Worm (Caenorhabditis elegans) whole organism, midembryonic: ENCODE results near the gene dsc-4.

Experiments used
- T22C8.4 ChIP-seq: fragments of 200-800 bp; sonication (Bioruptor generic); IDR thresholded peaks from 2 replicates; pipeline ENCODE4 v1.3.6; 2022; ENCODE audit warnings: missing genetic modification characterization, missing compliant biosample characterization
- cog-1 ChIP-seq: sonication (generic microtip); optimal IDR thresholded peaks from 2 replicates; lab custom pipeline; 2016; ENCODE audit warnings: missing genetic modification characterization, missing compliant biosample characterization
- flt-1 ChIP-seq: fragments of 200-800 bp; sonication (Bioruptor generic); IDR thresholded peaks from 2 replicates; pipeline ENCODE4 v1.3.6; 2022; ENCODE audit warnings: missing genetic modification characterization, missing compliant biosample characterization
- klf-2 ChIP-seq: fragments of 200-800 bp; sonication (Bioruptor generic); conservative IDR thresholded peaks from 2 replicates; pipeline ENCODE4 v1.3.6; 2022; ENCODE audit warnings: missing genetic modification reagents, missing genetic modification characterization, missing compliant biosample characterization
- med-1 ChIP-seq: sonication (generic microtip); optimal IDR thresholded peaks from 2 replicates; lab custom pipeline; 2017; ENCODE audit warnings: missing genetic modification characterization, mild to moderate bottlenecking, missing compliant biosample characterization, antibody characterized with exemption, missing genetic modification reagents; ENCODE audit not compliant: insufficient read depth
- ref-1 ChIP-seq: fragments of 200-800 bp; sonication (Bioruptor generic); conservative IDR thresholded peaks from 2 replicates; pipeline ENCODE4 v1.3.6; 2022; ENCODE audit warnings: missing genetic modification reagents, missing genetic modification characterization, missing compliant biosample characterization
- tab-1 ChIP-seq: fragments of 200-800 bp; sonication (Bioruptor generic); IDR thresholded peaks from 2 replicates; pipeline ENCODE4 v1.3.6; 2022; ENCODE audit warnings: missing genetic modification characterization, missing compliant biosample characterization
- ztf-23 ChIP-seq: fragments of 200-800 bp; sonication (Bioruptor generic); IDR thresholded peaks from 2 replicates; pipeline ENCODE4 v1.3.6; 2022; ENCODE audit warnings: missing genetic modification reagents, missing genetic modification characterization, missing compliant biosample characterization
- ztf-29 ChIP-seq: fragments of 200-800 bp; sonication (Bioruptor generic); IDR thresholded peaks from 2 replicates; pipeline ENCODE4 v1.3.6; 2022; ENCODE audit warnings: missing genetic modification reagents, missing genetic modification characterization, missing compliant biosample characterization

Gene dsc-4

DNA sequence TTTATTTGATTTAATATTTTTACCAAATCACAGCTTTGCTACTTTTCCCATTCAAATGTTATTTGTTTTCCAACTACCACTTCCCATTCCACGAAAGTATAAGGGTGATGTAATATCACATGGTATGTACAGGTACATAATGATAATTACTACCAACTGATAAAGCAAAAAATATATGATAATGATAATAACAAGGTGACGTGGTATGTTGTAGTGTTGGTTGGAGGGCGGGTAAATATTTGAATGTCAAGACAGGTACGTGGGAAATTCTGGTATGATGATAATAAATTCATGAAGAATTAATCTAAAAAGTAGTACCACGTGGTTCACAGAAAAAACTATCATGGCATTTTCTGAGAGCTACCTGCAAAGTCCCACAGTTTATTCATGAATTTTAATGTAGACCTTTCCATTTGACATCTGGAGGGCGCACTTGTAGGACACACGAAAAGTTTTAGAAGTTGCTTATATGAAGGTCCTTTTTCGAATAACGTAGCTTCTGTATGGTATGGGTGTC lies 28.4 kb downstream of the dsc-4 start:
- no peak for TF ChIP-seq med-1 (GFP tag; lab: Kevin White, UChicago)
- no peak for TF ChIP-seq cog-1
- TF ChIP-seq ref-1 = no peak
- TF ChIP-seq T22C8.4 (GFP tag; lab: Robert Waterston, UW) = no peak
- no peak for TF ChIP-seq ztf-29 (GFP tag; lab: Robert Waterston, UW)
- TF ChIP-seq tab-1 (GFP tag; lab: Robert Waterston, UW) = no peak
- TF ChIP-seq flt-1 (GFP tag; lab: Robert Waterston, UW) = no peak
- no peak for TF ChIP-seq ztf-23
- TF ChIP-seq klf-2 = no peak

DNA sequence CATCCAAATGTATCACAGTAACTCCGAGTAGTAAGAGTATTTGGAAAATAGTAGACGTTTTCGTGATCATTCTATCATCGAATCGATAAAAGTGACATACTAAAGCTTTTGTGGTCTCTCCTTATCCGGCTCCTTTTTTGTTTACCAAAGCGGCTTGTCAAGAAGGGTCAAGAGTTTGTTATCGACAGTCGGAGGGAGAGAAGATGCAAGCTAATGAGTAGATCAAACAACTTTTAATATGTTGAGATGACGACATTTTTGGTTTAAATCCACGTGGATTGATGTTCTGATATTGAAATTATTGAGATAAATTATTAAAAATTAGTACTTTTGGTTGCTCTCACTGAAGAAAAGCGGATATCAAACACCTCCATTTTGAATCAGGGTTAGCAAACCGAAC lies 29.0 kb downstream of the dsc-4 start, which contains the start of gene T21D12.7:
Gene T21D12.7, minus strand, starts transcription at position 101 of the 400 bp plus-strand sequence.
- TF ChIP-seq ztf-29 (GFP tag; lab: Robert Waterston, UW) = no peak
- no peak for TF ChIP-seq ref-1
- no peak for TF ChIP-seq cog-1
- no peak for TF ChIP-seq med-1 (GFP tag; lab: Kevin White, UChicago)
- TF ChIP-seq T22C8.4 (GFP tag; lab: Robert Waterston, UW) = no peak
- no peak for TF ChIP-seq ztf-23
- no peak for TF ChIP-seq tab-1 (GFP tag; lab: Robert Waterston, UW)
- no peak for TF ChIP-seq klf-2
- no peak for TF ChIP-seq flt-1 (GFP tag; lab: Robert Waterston, UW)

DNA sequence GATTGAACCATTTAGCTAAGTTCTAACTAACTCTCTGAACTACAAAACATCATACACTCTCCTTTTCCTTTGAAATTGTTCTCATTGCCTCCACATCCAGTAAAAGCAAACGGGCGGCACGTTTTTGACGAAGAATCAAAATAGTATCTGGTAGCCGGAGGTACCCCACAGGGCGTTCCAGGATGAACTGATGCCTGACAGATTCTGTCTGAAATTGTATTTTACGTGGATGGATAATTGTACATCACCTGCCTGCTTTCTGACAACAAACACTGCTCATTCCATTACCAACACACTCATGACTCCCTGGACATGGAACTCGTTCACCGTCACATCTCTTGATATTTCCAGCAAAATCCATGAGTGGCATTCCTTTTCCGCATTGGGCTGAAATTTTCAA lies 30.0 kb downstream of the dsc-4 start:
- TF ChIP-seq ztf-29 (GFP tag; lab: Robert Waterston, UW) = no peak
- TF ChIP-seq med-1 (GFP tag; lab: Kevin White, UChicago) = no peak
- TF ChIP-seq cog-1 = no peak
- TF ChIP-seq ref-1 = no peak
- no peak for TF ChIP-seq tab-1 (GFP tag; lab: Robert Waterston, UW)
- TF ChIP-seq flt-1 (GFP tag; lab: Robert Waterston, UW) = no peak
- TF ChIP-seq T22C8.4 (GFP tag; lab: Robert Waterston, UW) = no peak
- no peak for TF ChIP-seq klf-2
- TF ChIP-seq ztf-23 = no peak

DNA sequence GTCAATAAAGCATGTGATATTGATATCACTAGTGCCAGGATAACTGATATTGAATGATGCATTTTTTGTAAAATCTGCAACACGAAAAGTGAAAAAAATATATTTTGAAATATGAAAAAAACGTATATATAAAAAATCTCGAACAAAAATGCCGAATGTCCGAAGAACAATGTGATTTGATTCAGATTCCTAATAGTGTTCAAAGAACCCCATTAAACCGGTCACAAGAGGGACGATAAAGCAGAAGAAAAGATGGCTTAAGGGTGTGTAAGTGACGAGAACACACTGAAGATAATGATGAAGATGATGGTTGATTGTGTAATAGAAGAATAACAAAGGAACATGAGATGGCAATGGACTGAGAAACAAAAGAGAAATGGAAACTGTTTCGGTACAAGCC lies 32.3 kb downstream of the dsc-4 start, which contains the start of gene T21D12.14:
Gene T21D12.14, minus strand, starts transcription at position 101 of the 400 bp plus-strand sequence.
- no peak for TF ChIP-seq klf-2
- TF ChIP-seq cog-1 = no peak
- TF ChIP-seq tab-1 (GFP tag; lab: Robert Waterston, UW) = no peak
- no peak for TF ChIP-seq flt-1 (GFP tag; lab: Robert Waterston, UW)
- no peak for TF ChIP-seq ztf-29 (GFP tag; lab: Robert Waterston, UW)
- TF ChIP-seq med-1 (GFP tag; lab: Kevin White, UChicago) = no peak
- TF ChIP-seq ztf-23 = no peak
- TF ChIP-seq ref-1 = no peak
- no peak for TF ChIP-seq T22C8.4 (GFP tag; lab: Robert Waterston, UW)

DNA sequence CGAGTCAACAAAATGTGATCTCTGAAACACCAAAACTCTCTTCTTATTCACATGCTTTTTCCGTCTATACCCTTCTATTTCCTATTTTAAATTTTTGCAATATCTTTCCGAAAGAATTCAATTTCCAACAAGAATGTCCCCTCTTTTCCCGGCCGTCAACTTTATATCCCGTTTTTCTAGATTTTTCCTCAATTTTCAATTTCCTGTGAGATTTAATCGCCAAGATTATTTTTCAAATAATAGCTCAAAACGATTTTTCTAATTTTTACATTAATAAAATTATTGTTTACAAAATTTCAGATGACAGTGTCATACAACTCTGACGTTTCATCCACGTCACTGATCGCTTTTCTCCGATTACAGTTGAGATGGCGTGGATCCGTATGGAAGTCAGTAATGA lies 37.0 kb downstream of the dsc-4 start, which contains the start of gene best-19:
Gene best-19, plus strand, starts transcription at position 301 of the 400 bp plus-strand sequence.
- TF ChIP-seq klf-2 (no peak), ztf-23 (no peak), med-1 (GFP tag; lab: Kevin White, UChicago) (no peak), cog-1 (no peak), T22C8.4 (GFP tag; lab: Robert Waterston, UW) (no peak), tab-1 (GFP tag; lab: Robert Waterston, UW) (no peak), ref-1 (no peak), flt-1 (GFP tag; lab: Robert Waterston, UW) (no peak), ztf-29 (GFP tag; lab: Robert Waterston, UW) (no peak)

DNA sequence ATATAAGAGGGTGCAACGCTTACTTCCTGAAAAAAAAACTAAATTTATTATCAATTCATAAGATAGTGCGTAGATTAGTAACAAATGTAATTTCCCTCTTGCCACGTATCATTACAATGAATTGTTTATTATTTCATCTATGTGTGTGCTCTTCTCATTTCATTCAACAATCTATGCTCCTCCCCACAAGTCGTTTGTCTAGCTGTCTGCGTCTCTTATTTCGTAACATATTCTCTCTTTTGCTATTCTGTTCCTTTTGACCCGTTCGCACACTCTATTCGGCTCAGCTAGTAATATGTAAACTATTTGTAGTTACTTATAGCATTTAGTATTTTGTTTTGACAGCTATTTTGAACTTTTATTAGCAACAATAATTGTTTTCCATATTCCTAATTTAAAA lies 38.3 kb downstream of the dsc-4 start:
- TF ChIP-seq ztf-23 (no peak), flt-1 (GFP tag; lab: Robert Waterston, UW) (no peak), med-1 (GFP tag; lab: Kevin White, UChicago) (no peak), ref-1 (no peak), tab-1 (GFP tag; lab: Robert Waterston, UW) (no peak), ztf-29 (GFP tag; lab: Robert Waterston, UW) (no peak), cog-1 (no peak), T22C8.4 (GFP tag; lab: Robert Waterston, UW) (no peak), klf-2 (no peak)

DNA sequence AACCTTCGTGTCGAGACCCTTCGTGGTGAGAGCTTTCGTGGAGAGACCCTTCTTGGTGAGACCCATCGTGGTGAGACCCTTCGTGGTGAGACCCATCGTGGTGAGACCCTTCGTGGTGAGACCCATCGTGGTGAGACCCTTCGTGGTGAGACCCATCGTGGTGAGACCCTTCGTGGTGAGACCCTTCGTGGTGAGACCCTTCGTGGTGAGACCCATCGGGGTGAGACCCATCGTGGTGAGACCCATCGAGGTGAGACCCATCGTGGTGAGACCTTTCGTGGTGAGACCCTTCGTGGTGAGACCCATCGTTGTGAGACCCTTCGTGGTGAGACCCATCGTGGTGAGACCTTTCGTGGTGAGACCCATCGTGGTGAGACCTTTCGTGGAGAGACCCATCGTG lies 39.1 kb downstream of the dsc-4 start:
- TF ChIP-seq ztf-23 = peak; percentile 38; the same call in 1 of the 2 replicates

DNA sequence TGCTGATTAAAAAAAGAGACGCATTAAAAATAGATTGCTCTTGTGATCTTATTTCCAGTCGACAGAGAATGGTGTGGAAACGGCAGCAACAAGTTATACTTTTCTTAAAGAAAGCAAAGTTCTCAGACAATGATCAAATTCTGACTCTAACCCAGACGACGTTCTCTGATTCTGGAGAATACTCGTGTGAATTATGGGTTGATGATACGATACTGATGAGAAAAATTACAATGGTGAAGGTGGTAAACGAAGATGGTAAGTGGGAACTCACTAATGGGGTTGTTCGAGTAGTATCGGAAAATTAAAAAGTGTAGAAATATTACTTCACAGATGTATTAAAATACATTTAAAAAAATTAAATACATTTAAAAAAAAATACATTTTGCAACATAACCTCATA lies 42.1 kb downstream of the dsc-4 start:
- TF ChIP-seq T22C8.4 (GFP tag; lab: Robert Waterston, UW) = no peak
- no peak for TF ChIP-seq ztf-29 (GFP tag; lab: Robert Waterston, UW)
- TF ChIP-seq tab-1 (GFP tag; lab: Robert Waterston, UW) = no peak
- TF ChIP-seq klf-2 = no peak
- TF ChIP-seq ztf-23 = no peak
- TF ChIP-seq med-1 (GFP tag; lab: Kevin White, UChicago) = no peak
- no peak for TF ChIP-seq cog-1
- TF ChIP-seq flt-1 (GFP tag; lab: Robert Waterston, UW) = no peak
- no peak for TF ChIP-seq ref-1

DNA sequence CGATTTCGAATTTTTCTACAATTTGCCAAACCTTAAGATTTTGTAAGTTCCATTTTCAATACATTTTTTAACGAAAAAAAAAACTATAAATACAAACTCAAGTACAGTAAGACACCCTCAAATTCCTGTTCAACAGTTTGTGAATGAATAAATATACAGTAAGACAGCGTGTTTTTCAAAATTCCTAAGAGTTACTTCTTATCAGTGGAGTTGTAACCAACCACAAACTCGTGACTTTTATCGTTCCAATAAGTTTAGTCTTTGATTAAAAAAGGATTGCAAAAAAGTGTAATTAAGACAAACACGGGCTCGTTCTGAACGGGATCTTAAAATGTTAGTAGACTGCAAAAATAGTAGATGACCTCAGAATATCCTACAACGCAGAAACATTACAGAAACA lies 45.2 kb downstream of the dsc-4 start:
- TF ChIP-seq ztf-29 (GFP tag; lab: Robert Waterston, UW) (no peak), med-1 (GFP tag; lab: Kevin White, UChicago) (no peak), cog-1 (no peak), tab-1 (GFP tag; lab: Robert Waterston, UW) (no peak)

DNA sequence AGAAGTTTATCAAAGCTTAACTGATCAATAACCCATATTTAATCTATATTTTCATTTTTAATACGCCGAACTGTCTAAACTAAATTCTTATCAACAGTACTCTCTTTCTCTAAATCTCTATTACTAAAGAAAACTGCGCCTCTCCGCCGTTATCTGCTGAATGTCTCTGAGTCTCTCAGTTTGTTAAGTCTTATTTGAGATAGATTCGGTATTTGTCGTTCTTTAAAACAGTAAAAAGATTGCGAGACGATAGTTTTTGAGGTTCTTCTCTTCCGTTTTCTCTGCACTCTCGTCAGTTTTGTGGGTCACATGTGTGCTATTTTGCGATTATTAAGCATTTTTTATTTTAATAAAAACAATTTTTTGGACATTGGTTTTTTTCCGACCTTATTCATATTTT lies 46.2 kb downstream of the dsc-4 start, which contains the start of gene sma-10:
Gene sma-10, plus strand, starts transcription at position 236 of the 400 bp plus-strand sequence.
- no peak for TF ChIP-seq med-1 (GFP tag; lab: Kevin White, UChicago)
- TF ChIP-seq ref-1 = no peak
- TF ChIP-seq cog-1 = no peak
- TF ChIP-seq ztf-29 (GFP tag; lab: Robert Waterston, UW) = no peak
- no peak for TF ChIP-seq T22C8.4 (GFP tag; lab: Robert Waterston, UW)
- TF ChIP-seq tab-1 (GFP tag; lab: Robert Waterston, UW) = no peak
- no peak for TF ChIP-seq flt-1 (GFP tag; lab: Robert Waterston, UW)
- no peak for TF ChIP-seq ztf-23
- no peak for TF ChIP-seq klf-2
